Worm (Caenorhabditis elegans): ENCODE measurements around the gene sri-21.

DNA sequence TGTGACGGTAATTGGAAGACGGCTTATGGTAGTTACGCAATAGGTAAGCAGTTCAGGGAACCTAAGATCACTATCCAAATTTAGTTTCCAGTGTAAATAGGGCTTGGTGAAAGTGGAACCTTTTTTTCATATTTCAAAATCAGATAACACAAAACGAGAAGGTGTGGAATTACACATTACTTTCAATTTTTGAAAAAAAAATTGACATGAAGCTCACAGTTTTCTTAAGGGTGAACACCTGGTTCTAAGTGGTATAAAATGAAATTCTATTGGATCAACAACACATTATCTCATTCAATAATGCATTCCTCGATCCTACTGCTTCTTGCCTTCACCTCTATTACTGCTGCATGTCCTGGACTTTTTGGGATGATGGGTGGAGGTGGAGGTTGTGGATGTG is 6.3 kb downstream of the sri-21 start, which contains the start of gene grl-30:
- no peak for TF ChIP-seq dao-5 (tag; optimal IDR thresholded peaks at IDR 0.05)
- TF ChIP-seq him-1 (tag; optimal IDR thresholded peaks at IDR 0.05): no peak
- no peak for TF ChIP-seq W03F9.2 (tag; optimal IDR thresholded peaks at IDR 0.05)
